Fruit fly (Drosophila melanogaster): ENCODE results near the gene pum.

- TF ChIP-seq dm (GFP tag; optimal IDR thresholded peaks at IDR 0.05), result no peak
- TF ChIP-seq lola (GFP tag; optimal IDR thresholded peaks at IDR 0.05), result no peak
- TF ChIP-seq row (GFP tag; IDR thresholded peaks at IDR 0.05), result no peak
- TF ChIP-seq Poxn (GFP tag; IDR thresholded peaks at IDR 0.05), result no peak
- TF ChIP-seq CG9876 (GFP tag; optimal IDR thresholded peaks at IDR 0.05), result no peak
- no peak for TF ChIP-seq kah (GFP tag; optimal IDR thresholded peaks at IDR 0.05)
- no peak for TF ChIP-seq ranshi (GFP tag; IDR thresholded peaks at IDR 0.05)
- no peak for TF ChIP-seq repo (GFP tag; optimal IDR thresholded peaks at IDR 0.05)
Observed at dm6 chr3R:9232346-9232745, 5.1 kb downstream of the pum start.
